Worm (Caenorhabditis elegans): ENCODE results near the gene ogr-2.
"Not testable (repeated sequence)": the region's sequence is repeated elsewhere in the genome, so short reads cannot be mapped to it uniquely, and the experiment has no call there.

Gene ogr-2

ce11 chrII:10040834-10041233 is at the start of gene ogr-2:
Gene ogr-2, plus strand, starts transcription at chrII:10041134.
- TF ChIP-seq unc-62 (GFP tag; optimal IDR thresholded peaks at IDR 0.05): no peak

DNA sequence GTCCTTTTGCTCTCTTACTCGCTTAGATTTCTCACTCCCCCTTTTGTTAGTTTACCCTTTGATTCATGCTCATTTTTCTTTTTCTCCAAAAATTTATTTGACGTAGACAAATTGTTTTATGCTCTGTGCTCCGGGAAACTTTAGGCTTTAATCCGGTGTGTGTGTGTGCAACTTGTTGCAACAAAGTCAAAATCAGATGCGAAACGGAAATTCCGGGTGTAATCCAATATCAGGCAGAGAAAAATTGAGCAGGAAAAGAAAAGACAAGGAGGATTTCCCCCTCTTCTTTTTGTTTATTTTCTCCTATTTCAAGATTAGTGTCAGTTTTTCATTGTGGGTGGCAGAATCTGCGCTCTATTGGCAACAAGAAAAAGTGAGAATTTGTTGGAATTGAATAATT is 48.5 kb upstream of the ogr-2 start:
- TF ChIP-seq unc-62 (GFP tag; optimal IDR thresholded peaks at IDR 0.05): no peak

DNA sequence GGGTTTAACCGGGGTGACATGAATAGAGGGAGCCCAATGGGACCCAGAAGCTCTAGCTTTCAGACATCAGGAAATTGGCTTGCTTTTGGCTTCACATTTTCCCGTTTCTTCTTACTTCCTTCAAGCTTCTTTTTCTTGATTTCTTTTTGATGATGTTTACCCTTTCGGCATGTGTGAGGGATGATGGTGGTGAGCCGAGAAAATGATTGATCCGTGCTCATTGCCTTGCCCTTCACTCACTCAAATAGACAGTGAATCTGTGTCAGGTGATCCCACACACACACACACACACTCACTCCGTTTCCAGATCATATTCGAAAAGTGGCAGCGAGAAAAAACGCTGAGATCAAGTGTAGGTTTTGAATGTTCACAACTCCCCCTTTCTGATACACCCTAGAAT is 46.3 kb upstream of the ogr-2 start:
- no peak for TF ChIP-seq unc-62 (GFP tag; optimal IDR thresholded peaks at IDR 0.05)

DNA sequence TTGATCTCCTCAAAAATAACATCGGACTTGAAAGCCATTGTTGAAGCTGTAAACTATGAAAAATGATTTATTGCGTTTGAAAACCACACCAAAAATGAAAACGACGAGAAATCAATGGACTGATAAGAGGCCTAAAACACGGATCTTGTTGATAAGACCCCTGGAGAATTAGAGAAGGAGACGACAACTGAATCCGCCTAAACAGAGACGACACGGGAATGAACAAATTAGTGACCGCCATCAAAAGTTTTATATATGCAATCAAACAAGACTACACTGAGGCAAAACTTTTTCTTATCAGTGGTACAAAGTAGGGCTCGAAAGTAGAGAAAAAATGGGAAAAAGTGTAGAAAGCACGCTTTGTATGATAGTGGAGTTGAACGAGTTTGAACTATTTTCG is 39.9 kb upstream of the ogr-2 start, which contains the start of gene nlt-1:
Gene nlt-1 (minus strand): TSS at position 78 of the 400 bp plus-strand sequence.
- TF ChIP-seq unc-62 (GFP tag; optimal IDR thresholded peaks at IDR 0.05): no peak

DNA sequence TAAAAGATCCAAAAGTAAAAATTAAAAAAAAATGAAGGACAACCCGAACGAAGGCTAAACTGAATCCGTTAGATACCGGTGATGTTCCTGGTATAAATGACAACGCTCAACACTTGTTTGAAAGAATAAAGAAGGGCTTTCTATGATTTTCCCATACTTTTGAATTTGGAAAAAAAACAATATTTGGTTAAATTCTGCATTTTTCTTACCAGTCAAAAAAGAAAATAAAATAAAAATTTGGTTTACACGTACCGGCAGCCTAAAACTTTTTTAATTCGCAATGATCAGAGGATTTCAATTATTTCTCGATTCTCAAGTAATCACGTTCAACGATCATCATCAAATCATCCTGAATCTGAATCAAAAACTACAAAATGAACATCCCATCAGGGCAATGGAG is 39.4 kb upstream of the ogr-2 start, which contains the start of gene ZK892.3:
Gene ZK892.3 (plus strand): TSS at position 301 of the 400 bp plus-strand sequence.
- TF ChIP-seq unc-62 (GFP tag; optimal IDR thresholded peaks at IDR 0.05): no peak

ce11 chrII:10006266-10006665 is 34.7 kb upstream of the ogr-2 start, which contains the start of gene ZK892.4:
Gene ZK892.4, plus strand, starts transcription at chrII:10006566.
- not testable (repeated sequence) for TF ChIP-seq unc-62 (GFP tag; optimal IDR thresholded peaks at IDR 0.05)

ce11 chrII:10007917-10008316 is 33.0 kb upstream of the ogr-2 start, which contains the start of gene ZK892.5:
Gene ZK892.5, plus strand, starts transcription at chrII:10008217.
- TF ChIP-seq unc-62 (GFP tag; optimal IDR thresholded peaks at IDR 0.05): no peak

- no peak for TF ChIP-seq unc-62 (GFP tag; optimal IDR thresholded peaks at IDR 0.05)
Observed at ce11 chrII:10008552-10008951, 32.4 kb upstream of the ogr-2 start.

- no peak for TF ChIP-seq unc-62 (GFP tag; optimal IDR thresholded peaks at IDR 0.05)
Observed at ce11 chrII:10010914-10011313, 30.0 kb upstream of the ogr-2 start.

- TF ChIP-seq unc-62 (GFP tag; optimal IDR thresholded peaks at IDR 0.05): no peak
Observed at ce11 chrII:10011733-10012132, 29.2 kb upstream of the ogr-2 start.

DNA sequence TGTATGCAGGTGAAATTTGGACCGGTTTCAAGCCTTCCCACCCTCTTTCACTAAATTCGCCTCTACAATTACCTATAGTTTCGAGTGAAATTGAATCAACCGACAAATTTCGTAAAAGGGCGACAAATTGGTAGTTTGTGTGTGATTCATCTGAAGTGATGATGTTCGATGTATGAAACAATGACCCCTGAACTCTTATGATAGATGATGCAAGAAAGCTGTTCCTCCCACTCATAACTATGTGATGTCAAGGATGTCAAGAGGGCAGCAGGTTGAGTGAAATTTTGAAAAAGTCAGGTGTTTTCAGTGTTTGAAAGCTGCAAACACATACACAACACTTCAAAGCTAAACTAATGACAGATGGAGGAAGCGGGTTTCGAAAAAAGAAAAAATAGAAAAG is 28.4 kb upstream of the ogr-2 start:
- no peak for TF ChIP-seq unc-62 (GFP tag; optimal IDR thresholded peaks at IDR 0.05)

ce11 chrII:10014384-10014783 is 26.6 kb upstream of the ogr-2 start:
- TF ChIP-seq unc-62 (GFP tag; optimal IDR thresholded peaks at IDR 0.05): no peak

ce11 chrII:10016013-10016412 is 24.9 kb upstream of the ogr-2 start, which contains the start of gene lec-2:
Gene lec-2, minus strand, starts transcription at chrII:10016183.
- TF ChIP-seq unc-62 (GFP tag; optimal IDR thresholded peaks at IDR 0.05): no peak

- TF ChIP-seq unc-62 (GFP tag; optimal IDR thresholded peaks at IDR 0.05): no peak
Observed at ce11 chrII:10017528-10017927, 23.4 kb upstream of the ogr-2 start.

- no peak for TF ChIP-seq unc-62 (GFP tag; optimal IDR thresholded peaks at IDR 0.05)
Observed at ce11 chrII:10019669-10020068, 21.3 kb upstream of the ogr-2 start.

DNA sequence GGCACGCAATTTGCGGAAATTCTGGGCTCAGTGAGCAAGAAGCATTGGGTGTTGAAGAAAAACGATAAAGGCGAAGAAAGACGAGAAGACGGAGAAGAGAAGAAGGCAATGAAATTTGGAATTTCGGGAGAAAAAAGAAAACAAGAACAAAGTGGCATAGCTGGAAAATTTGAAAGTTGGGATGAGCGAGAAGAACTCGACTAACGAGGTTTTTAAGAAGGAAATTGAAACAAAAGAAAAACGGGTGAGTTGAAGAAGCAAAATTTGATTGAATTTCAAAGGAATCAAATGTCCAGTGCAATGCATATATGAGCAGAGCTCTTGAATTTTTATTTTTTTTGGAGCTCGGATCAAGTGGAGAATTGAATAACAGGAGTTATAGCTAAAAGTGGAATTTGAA is 19.2 kb upstream of the ogr-2 start:
- no peak for TF ChIP-seq unc-62 (GFP tag; optimal IDR thresholded peaks at IDR 0.05)

DNA sequence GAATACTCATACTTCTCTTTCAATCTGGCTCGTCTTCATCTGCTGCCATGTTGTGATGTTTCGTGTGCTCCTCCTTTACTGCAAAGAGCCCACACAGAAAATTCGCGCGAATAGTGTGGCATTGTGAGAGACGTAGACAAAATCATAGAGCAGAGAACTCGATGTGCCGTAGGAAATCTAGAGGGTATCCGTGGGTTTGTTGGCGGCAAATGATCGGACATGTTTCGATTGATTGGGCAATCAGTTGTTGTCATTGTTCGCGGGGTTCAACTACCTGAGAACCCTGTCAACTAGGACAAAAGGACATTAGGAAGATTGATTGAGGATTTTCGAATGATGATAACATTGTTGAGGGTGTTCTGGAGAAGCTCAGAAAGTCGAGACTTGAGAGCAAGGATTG is 15.9 kb upstream of the ogr-2 start:
- no peak for TF ChIP-seq unc-62 (GFP tag; optimal IDR thresholded peaks at IDR 0.05)

ce11 chrII:10028195-10028594 is 12.7 kb upstream of the ogr-2 start, which contains the start of gene F52H3.6:
Gene F52H3.6, minus strand, starts transcription at chrII:10028422.
- no peak for TF ChIP-seq unc-62 (GFP tag; optimal IDR thresholded peaks at IDR 0.05)

Measured in whole organism, dauer.